Worm (Caenorhabditis elegans) whole organism, young adult: ENCODE data around the gene ntl-4.
"Not testable (repeated sequence)": the region's sequence is repeated elsewhere in the genome, so short reads cannot be mapped to it uniquely, and the experiment has no call there.

ENCODE experiments used
- akir-1 ChIP-seq: fragments of 200-800 bp; sonication (Bioruptor generic); optimal IDR thresholded peaks from 2 replicates; lab custom pipeline; 2018; ENCODE audit warnings: mild to moderate bottlenecking, missing genetic modification characterization, moderate library complexity, missing compliant biosample characterization
- attf-6 ChIP-seq: fragments of 200-800 bp; sonication (Bioruptor generic); IDR thresholded peaks from 2 replicates; pipeline ENCODE4 v1.3.6; 2022; ENCODE audit warnings: missing genetic modification reagents, missing genetic modification characterization, missing compliant biosample characterization
- fkh-3 ChIP-seq: sonication (generic microtip); optimal IDR thresholded peaks from 2 replicates; lab custom pipeline; 2016; ENCODE audit warnings: mild to moderate bottlenecking, missing genetic modification characterization, missing compliant biosample characterization
- madf-6 ChIP-seq: fragments of 200-800 bp; sonication (Bioruptor generic); IDR thresholded peaks from 2 replicates; pipeline ENCODE4 v1.3.6; 2022; ENCODE audit warnings: missing genetic modification reagents, missing genetic modification characterization, missing compliant biosample characterization
- mcd-1 ChIP-seq: fragments of 200-800 bp; sonication (Bioruptor generic); IDR thresholded peaks from 2 replicates; pipeline ENCODE4 v1.3.6; 2022; ENCODE audit warnings: missing genetic modification reagents, missing genetic modification characterization, missing compliant biosample characterization
- nfya-1 ChIP-seq: sonication (generic microtip); optimal IDR thresholded peaks from 2 replicates; lab custom pipeline; 2017; ENCODE audit warnings: antibody characterized with exemption, missing compliant biosample characterization, missing genetic modification characterization, borderline replicate concordance; ENCODE audit not compliant: insufficient read depth
- pha-4 ChIP-seq: fragments of 150-350 bp; sonication (generic microtip); optimal IDR thresholded peaks from 2 replicates; lab custom pipeline; 2014; ENCODE audit warnings: missing biosample characterization, missing genetic modification reagents, missing genetic modification characterization
- rec-8 ChIP-seq, 2 experiments: sonication (generic microtip); optimal IDR thresholded peaks; 2 replicates each; lab custom pipeline; 2016; ENCODE audit warnings: mild to moderate bottlenecking in 2 of 2, missing genetic modification characterization in 2 of 2, missing genetic modification reagents in 2 of 2, missing genotype in 2 of 2, missing biosample characterization in 1 of 2, missing compliant biosample characterization in 1 of 2, moderate library complexity in 1 of 2
- sdz-38 ChIP-seq: sonication (generic microtip); optimal IDR thresholded peaks from 2 replicates; lab custom pipeline; 2016; ENCODE audit warnings: missing genotype, missing genetic modification characterization, missing compliant biosample characterization
- sea-2 ChIP-seq: fragments of 200-800 bp; sonication (Bioruptor generic); IDR thresholded peaks from 2 replicates; pipeline ENCODE4 v1.3.6; 2022; ENCODE audit warnings: missing genetic modification characterization, missing compliant biosample characterization
- snpc-4 ChIP-seq, 5 experiments: fragments of 150-350 bp in 1 of 5; sonication (generic microtip) in 4 of 5; optimal IDR thresholded peaks; 2 replicates each; lab custom pipeline; 2014 to 2018; ENCODE audit warnings: missing genetic modification characterization in 5 of 5, missing biosample characterization in 3 of 5, antibody characterized with exemption in 2 of 5, mild to moderate bottlenecking in 2 of 5, missing compliant biosample characterization in 2 of 5, missing genotype in 2 of 5, moderate library complexity in 2 of 5, missing genetic modification reagents in 1 of 5
- tbx-9 ChIP-seq: sonication (generic microtip); optimal IDR thresholded peaks from 2 replicates; lab custom pipeline; 2016; ENCODE audit warnings: borderline replicate concordance, missing genetic modification characterization, inconsistent platforms, missing compliant biosample characterization
- unc-62 ChIP-seq: fragments of 150-350 bp; optimal IDR thresholded peaks from 2 replicates; lab custom pipeline; 2014; ENCODE audit warnings: missing biosample characterization, missing genetic modification reagents, missing genetic modification characterization

DNA sequence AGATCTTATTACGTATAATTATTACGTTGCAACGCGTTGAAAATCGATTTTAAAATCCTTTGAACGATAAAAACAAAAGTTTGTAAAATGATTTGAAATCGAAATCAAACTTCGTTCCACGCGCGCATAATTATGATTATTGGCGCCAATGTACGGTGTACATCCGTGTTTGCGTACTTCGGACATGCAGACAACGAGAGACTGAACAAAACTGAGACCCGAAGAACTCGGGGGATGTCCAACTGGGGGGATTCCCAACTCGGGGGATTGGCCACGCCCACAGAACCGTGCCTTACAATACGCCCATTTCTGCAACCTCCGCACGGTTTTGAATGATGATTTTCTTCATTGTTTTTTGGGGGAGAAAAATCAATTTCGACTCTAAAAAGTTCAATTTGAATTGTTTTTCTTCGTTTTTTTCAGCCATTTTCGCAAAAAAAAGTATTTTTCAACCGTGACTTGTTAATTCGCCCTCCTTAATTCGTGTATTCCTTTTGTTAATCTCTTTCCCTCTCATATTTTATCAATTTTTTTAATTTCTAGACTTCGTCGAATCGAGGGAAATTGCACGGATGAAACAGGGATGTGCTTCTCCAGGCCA, 36.6 kb downstream of the ntl-4 start, which contains the start of gene F20D12.12:
- peak; percentile 75 for TF ChIP-seq attf-6
- TF ChIP-seq pha-4 (tag; lab: Kevin White, UChicago); akir-1; fkh-3 (tag; lab: Kevin White, UChicago); rec-8 (tag; optimal IDR thresholded peaks at IDR 0.05; lab: Kevin White, UChicago); unc-62 (GFP tag; lab: Kevin White, UChicago); sdz-38 (tag; lab: Kevin White, UChicago); tbx-9; nfya-1 (tag; lab: Kevin White, UChicago); sea-2 (GFP tag; lab: Robert Waterston, UW): not testable (repeated sequence)
- peak; percentile 19 for TF ChIP-seq snpc-4 (GFP tag; optimal IDR thresholded peaks at IDR 0.05; lab: Kevin White, UChicago)
- peak in 3 of 4 experiments; percentile 28 to 57 (median 39) for TF ChIP-seq snpc-4 (tag; optimal IDR thresholded peaks at IDR 0.05; lab: Kevin White, UChicago)
- peak; percentile 88 for TF ChIP-seq mcd-1
- TF ChIP-seq madf-6 = peak; percentile 96
